Worm (Caenorhabditis elegans) whole organism, late embryonic: ENCODE data around the gene grd-8.

Experiments
- ceh-2 ChIP-seq: sonication (generic microtip); optimal IDR thresholded peaks from 2 replicates; lab custom pipeline; 2016; ENCODE audit warnings: missing genotype, missing genetic modification characterization, missing compliant biosample characterization
- dve-1 ChIP-seq: sonication (generic microtip); optimal IDR thresholded peaks from 2 replicates; lab custom pipeline; 2017; ENCODE audit warnings: antibody characterized with exemption, mild to moderate bottlenecking, missing genetic modification characterization, missing compliant biosample characterization
- ets-4 ChIP-seq: sonication (generic microtip); optimal IDR thresholded peaks from 2 replicates; lab custom pipeline; 2016; ENCODE audit warnings: missing genetic modification characterization, missing compliant biosample characterization
- fkh-10 ChIP-seq: fragments of 150-350 bp; optimal IDR thresholded peaks from 2 replicates; lab custom pipeline; 2014; ENCODE audit warnings: missing biosample characterization, missing genetic modification reagents, missing genetic modification characterization
- nfya-1 ChIP-seq: sonication (generic microtip); optimal IDR thresholded peaks from 2 replicates; lab custom pipeline; 2017; ENCODE audit warnings: missing genetic modification characterization, mild to moderate bottlenecking, missing compliant biosample characterization, antibody characterized with exemption, moderate library complexity
- nhr-232 ChIP-seq: sonication (generic microtip); optimal IDR thresholded peaks from 2 replicates; lab custom pipeline; 2016; ENCODE audit warnings: missing genetic modification characterization, missing compliant biosample characterization
- pqm-1 ChIP-seq: sonication (generic microtip); optimal IDR thresholded peaks from 2 replicates; lab custom pipeline; 2016; ENCODE audit warnings: missing genetic modification characterization, missing compliant biosample characterization
- rnt-1 ChIP-seq: sonication (generic microtip); optimal IDR thresholded peaks from 2 replicates; lab custom pipeline; 2016; ENCODE audit warnings: missing genetic modification characterization, missing compliant biosample characterization

ce11 chrV:7888036-7888435 lies 45.7 kb downstream of the grd-8 start:
- TF ChIP-seq dve-1 (tag; lab: Kevin White, UChicago) (no peak), ets-4 (tag; lab: Kevin White, UChicago) (no peak), pqm-1 (tag; lab: Kevin White, UChicago) (no peak), nhr-232 (tag; lab: Kevin White, UChicago) (no peak), ceh-2 (tag; lab: Kevin White, UChicago) (no peak), fkh-10 (GFP tag; lab: Kevin White, UChicago) (no peak), rnt-1 (no peak), nfya-1 (no peak)
